Worm (Caenorhabditis elegans) whole organism, late embryonic: ENCODE measurements around the gene dnj-10.

Experiments used
- ceh-22 ChIP-seq: sonication (generic microtip); optimal IDR thresholded peaks from 2 replicates; lab custom pipeline; 2017; ENCODE audit warnings: missing biosample characterization, missing genetic modification characterization
- dve-1 ChIP-seq: sonication (generic microtip); optimal IDR thresholded peaks from 2 replicates; lab custom pipeline; 2017; ENCODE audit warnings: antibody characterized with exemption, mild to moderate bottlenecking, missing genetic modification characterization, missing compliant biosample characterization
- madf-2 ChIP-seq: sonication (generic microtip); optimal IDR thresholded peaks from 2 replicates; lab custom pipeline; 2017; ENCODE audit warnings: missing genetic modification characterization, missing compliant biosample characterization
- nhr-11 ChIP-seq: fragments of 150-350 bp; optimal IDR thresholded peaks from 2 replicates; lab custom pipeline; 2014; ENCODE audit warnings: missing biosample characterization, missing genetic modification characterization
- ref-2 ChIP-seq: sonication (generic microtip); optimal IDR thresholded peaks from 2 replicates; lab custom pipeline; 2016; ENCODE audit warnings: missing genetic modification characterization, missing compliant biosample characterization
- unc-55 ChIP-seq: sonication (generic microtip); optimal IDR thresholded peaks from 2 replicates; lab custom pipeline; 2017; ENCODE audit warnings: missing biosample characterization, missing genetic modification reagents, missing genetic modification characterization

DNA sequence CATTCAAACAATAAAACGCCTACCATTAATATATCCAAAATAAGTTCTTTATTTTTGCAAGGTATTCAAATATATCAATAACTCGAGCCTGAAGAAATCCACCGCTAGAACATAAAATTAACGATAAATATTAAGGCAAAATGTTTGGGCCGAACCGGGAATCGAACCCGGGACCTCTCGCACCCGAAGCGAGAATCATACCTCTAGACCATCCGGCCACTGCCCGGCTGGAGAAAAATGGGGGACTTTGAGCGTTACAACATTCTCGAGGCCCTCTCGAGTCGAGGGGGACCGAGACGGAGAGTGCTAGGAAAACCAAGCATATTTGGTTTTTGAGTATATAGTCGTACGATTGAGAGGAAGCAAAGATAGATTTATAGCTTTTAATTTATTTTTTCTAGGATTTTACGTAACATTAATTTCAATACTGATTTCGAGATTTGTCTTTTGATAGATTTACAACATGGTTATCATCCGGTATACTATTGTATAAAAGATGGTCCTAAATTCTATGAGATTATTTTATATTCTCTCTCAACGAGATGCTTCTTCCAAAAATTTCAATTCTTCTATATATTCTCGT is 19.4 kb downstream of the dnj-10 start, which contains the start of gene flp-23:
- TF ChIP-seq nhr-11 (tag; lab: Kevin White, UChicago) (no peak), dve-1 (peak; percentile 62), ref-2 (tag; lab: Kevin White, UChicago) (peak; percentile 58), madf-2 (tag; lab: Kevin White, UChicago) (peak; percentile 59), unc-55 (GFP tag; lab: Kevin White, UChicago) (no peak), ceh-22 (tag; lab: Kevin White, UChicago) (no peak)
